Fruit fly (Drosophila melanogaster) whole organism, embryonic: ENCODE data around the gene CG2865.

Experiments
- Asciz ChIP-seq: fragments of 200-800 bp; sonication (Bioruptor generic); optimal IDR thresholded peaks from 2 replicates; lab custom pipeline; 2017; ENCODE audit warnings: missing biosample characterization, mild to moderate bottlenecking, missing genetic modification characterization, missing genetic modification reagents
- Atf3 ChIP-seq: fragments of 200-800 bp; sonication (Bioruptor generic); optimal IDR thresholded peaks from 3 replicates; lab custom pipeline; 2016; ENCODE audit warnings: missing biosample characterization, missing genetic modification characterization
- CG10366 ChIP-seq: fragments of 200-800 bp; sonication (Bioruptor generic); IDR thresholded peaks from 2 replicates; pipeline ENCODE4 v1.3.6; 2022; ENCODE audit warnings: missing biosample characterization, missing genetic modification characterization
- CG12236 ChIP-seq: fragments of 200-800 bp; sonication (Bioruptor generic); optimal IDR thresholded peaks from 2 replicates; lab custom pipeline; 2016; ENCODE audit warnings: missing biosample characterization, missing genetic modification characterization
- CG12299 ChIP-seq: fragments of 200-800 bp; sonication (Bioruptor generic); optimal IDR thresholded peaks from 2 replicates; lab custom pipeline; 2018; ENCODE audit warnings: missing biosample characterization, mild to moderate bottlenecking, missing genetic modification characterization
- CG15073 ChIP-seq: fragments of 200-800 bp; sonication (Bioruptor generic); optimal IDR thresholded peaks from 2 replicates; lab custom pipeline; 2016; ENCODE audit warnings: missing biosample characterization, missing genetic modification characterization
- CG15269 ChIP-seq: fragments of 200-800 bp; sonication (Bioruptor generic); optimal IDR thresholded peaks from 2 replicates; lab custom pipeline; 2018; ENCODE audit warnings: missing biosample characterization, mild to moderate bottlenecking, missing genetic modification characterization, moderate library complexity
- CG18262 ChIP-seq: fragments of 200-800 bp; optimal IDR thresholded peaks from 3 replicates; lab custom pipeline; 2019; ENCODE audit warnings: missing biosample characterization, mild to moderate bottlenecking, missing genetic modification characterization, moderate library complexity
- CG1832 ChIP-seq: fragments of 200-800 bp; sonication (Bioruptor generic); optimal IDR thresholded peaks from 2 replicates; lab custom pipeline; 2017; ENCODE audit warnings: missing biosample characterization, mild to moderate bottlenecking, missing genetic modification characterization, inconsistent platforms
- CG2116 ChIP-seq: fragments of 200-800 bp; sonication (Bioruptor generic); optimal IDR thresholded peaks from 3 replicates; lab custom pipeline; 2018; ENCODE audit warnings: missing biosample characterization, mild to moderate bottlenecking, missing genetic modification characterization
- CG33557 ChIP-seq: fragments of 200-800 bp; sonication (Bioruptor generic); optimal IDR thresholded peaks from 2 replicates; lab custom pipeline; 2019; ENCODE audit warnings: missing biosample characterization, mild to moderate bottlenecking, missing genetic modification characterization, moderate library complexity
- CG3847 ChIP-seq: fragments of 200-800 bp; sonication (Bioruptor generic); IDR thresholded peaks from 2 replicates; pipeline ENCODE4 v1.3.6; 2022; ENCODE audit warnings: missing biosample characterization, missing genetic modification characterization
- CG4360 ChIP-seq: fragments of 200-800 bp; sonication (Bioruptor generic); IDR thresholded peaks from 2 replicates; pipeline ENCODE4 v1.3.6; 2022; ENCODE audit warnings: missing biosample characterization, missing genetic modification characterization
- CG4404 ChIP-seq: fragments of 200-800 bp; sonication (Bioruptor generic); IDR thresholded peaks from 2 replicates; pipeline ENCODE4 v1.3.6; 2022; ENCODE audit warnings: missing biosample characterization, missing genetic modification characterization
- CG5180 ChIP-seq: fragments of 200-800 bp; sonication (Bioruptor generic); optimal IDR thresholded peaks from 3 replicates; lab custom pipeline; 2017; ENCODE audit warnings: missing biosample characterization, missing genetic modification characterization, mild to moderate bottlenecking, moderate library complexity, missing genetic modification reagents
- CG5953 ChIP-seq: fragments of 200-800 bp; sonication (Bioruptor generic); IDR thresholded peaks from 2 replicates; pipeline ENCODE4 v1.3.6; 2022; ENCODE audit warnings: missing biosample characterization, missing genetic modification characterization
- CG7372 ChIP-seq: fragments of 200-800 bp; sonication (Bioruptor generic); IDR thresholded peaks from 2 replicates; pipeline ENCODE4 v1.3.6; 2022; ENCODE audit warnings: missing biosample characterization, missing genetic modification characterization
- CG7928 ChIP-seq: fragments of 200-800 bp; sonication (Bioruptor generic); optimal IDR thresholded peaks from 2 replicates; lab custom pipeline; 2017; ENCODE audit warnings: missing biosample characterization, mild to moderate bottlenecking, missing genetic modification characterization
- CG8281 ChIP-seq: fragments of 200-800 bp; sonication (Bioruptor generic); optimal IDR thresholded peaks from 2 replicates; lab custom pipeline; 2018; ENCODE audit warnings: missing biosample characterization, mild to moderate bottlenecking, missing genetic modification characterization, moderate library complexity
- CG8388 ChIP-seq: fragments of 200-800 bp; sonication (Bioruptor generic); optimal IDR thresholded peaks from 2 replicates; lab custom pipeline; 2019; ENCODE audit warnings: missing biosample characterization, mild to moderate bottlenecking, missing genetic modification characterization, moderate library complexity
- CG9727 ChIP-seq: fragments of 200-800 bp; sonication (Bioruptor generic); optimal IDR thresholded peaks from 3 replicates; lab custom pipeline; 2017; ENCODE audit warnings: missing biosample characterization, mild to moderate bottlenecking, missing genetic modification characterization
- CG9876 ChIP-seq: fragments of 200-800 bp; sonication (Bioruptor generic); optimal IDR thresholded peaks from 2 replicates; lab custom pipeline; 2016; ENCODE audit warnings: missing biosample characterization, missing genetic modification characterization
- Chrac-16 ChIP-seq: fragments of 200-800 bp; sonication (Bioruptor generic); optimal IDR thresholded peaks from 3 replicates; lab custom pipeline; 2016; ENCODE audit warnings: missing biosample characterization, missing genetic modification characterization
- Dll ChIP-seq: fragments of 200-800 bp; sonication (Bioruptor generic); IDR thresholded peaks from 4 replicates; pipeline ENCODE4 v1.3.6; 2022; ENCODE audit warnings: missing biosample characterization, missing genetic modification characterization; ENCODE audit not compliant: partially characterized antibody
- E2f2 ChIP-seq: fragments of 200-800 bp; sonication (Bioruptor generic); IDR thresholded peaks from 2 replicates; pipeline ENCODE4 v1.3.6; 2022; ENCODE audit warnings: missing biosample characterization, missing genetic modification characterization
- H15 ChIP-seq: fragments of 200-800 bp; sonication (Bioruptor generic); IDR thresholded peaks from 3 replicates; pipeline ENCODE4 v1.3.6; 2022; ENCODE audit warnings: missing biosample characterization, missing genetic modification characterization
- Hr78 ChIP-seq, 2 experiments: fragments of 200-800 bp in 1 of 2; fragments of >200 bp in 1 of 2; sonication (Bioruptor generic) in 1 of 2; optimal IDR thresholded peaks; 2 replicates each; lab custom pipeline; 2017 to 2019; ENCODE audit warnings: missing biosample characterization in 2 of 2, missing genetic modification characterization in 2 of 2, mild to moderate bottlenecking in 1 of 2, moderate library complexity in 1 of 2
- MBD-R2 ChIP-seq: fragments of 200-800 bp; sonication (Bioruptor generic); IDR thresholded peaks from 2 replicates; pipeline ENCODE4 v1.3.6; 2022; ENCODE audit warnings: missing biosample characterization, missing genetic modification characterization
- Rx ChIP-seq: fragments of 200-800 bp; sonication (Bioruptor generic); IDR thresholded peaks from 2 replicates; pipeline ENCODE4 v1.3.6; 2022; ENCODE audit warnings: missing biosample characterization, missing genetic modification characterization
- Sry-δ ChIP-seq: fragments of 200-800 bp; sonication (Bioruptor generic); optimal IDR thresholded peaks from 2 replicates; lab custom pipeline; 2016; ENCODE audit warnings: missing biosample characterization, missing genetic modification characterization
- ac ChIP-seq: fragments of 200-800 bp; sonication (Bioruptor generic); optimal IDR thresholded peaks from 3 replicates; lab custom pipeline; 2017; ENCODE audit warnings: missing biosample characterization, mild to moderate bottlenecking, missing genetic modification characterization
- ara ChIP-seq: fragments of 200-800 bp; sonication (Bioruptor generic); IDR thresholded peaks from 2 replicates; pipeline ENCODE4 v1.3.6; 2022; ENCODE audit warnings: missing biosample characterization, missing genetic modification characterization
- croc ChIP-seq: fragments of 200-800 bp; sonication (Bioruptor generic); conservative IDR thresholded peaks from 3 replicates; pipeline ENCODE4 v1.3.6; 2022; ENCODE audit warnings: missing biosample characterization, missing genetic modification characterization
- dpn ChIP-seq, 2 experiments: fragments of 200-800 bp; sonication (Bioruptor generic); optimal IDR thresholded peaks; 3 replicates each; lab custom pipeline; 2016; ENCODE audit warnings: missing biosample characterization in 2 of 2, missing genetic modification characterization in 2 of 2
- emc ChIP-seq: fragments of 200-800 bp; sonication (Bioruptor generic); optimal IDR thresholded peaks from 2 replicates; lab custom pipeline; 2016; ENCODE audit warnings: missing biosample characterization, missing genetic modification characterization
- esg ChIP-seq: fragments of 200-800 bp; sonication (Bioruptor generic); conservative IDR thresholded peaks from 2 replicates; pipeline ENCODE4 v1.3.6; 2022; ENCODE audit warnings: missing biosample characterization, missing genetic modification characterization
- fd96Cb ChIP-seq: fragments of 200-800 bp; sonication (Bioruptor generic); optimal IDR thresholded peaks from 2 replicates; lab custom pipeline; 2018; ENCODE audit warnings: missing biosample characterization, mild to moderate bottlenecking, missing genetic modification characterization, moderate library complexity
- gem ChIP-seq: fragments of 200-800 bp; sonication (Bioruptor generic); optimal IDR thresholded peaks from 2 replicates; lab custom pipeline; 2019; ENCODE audit warnings: missing biosample characterization, mild to moderate bottlenecking, missing genetic modification characterization, moderate library complexity
- ind ChIP-seq: fragments of 200-800 bp; sonication (Bioruptor generic); optimal IDR thresholded peaks from 3 replicates; lab custom pipeline; 2016; ENCODE audit warnings: missing biosample characterization, missing genetic modification characterization
- insv ChIP-seq, 2 experiments: fragments of 200-800 bp; sonication (Bioruptor generic); optimal IDR thresholded peaks; 3 replicates each; lab custom pipeline; 2016 to 2018; ENCODE audit warnings: missing biosample characterization in 2 of 2, missing genetic modification characterization in 2 of 2
- ken ChIP-seq: fragments of 200-800 bp; sonication (Bioruptor generic); IDR thresholded peaks from 3 replicates; pipeline ENCODE4 v1.3.6; 2022; ENCODE audit warnings: missing biosample characterization, missing genetic modification characterization
- pan ChIP-seq, 4 experiments: fragments of >200 bp in 3 of 4; fragments of 200-800 bp in 1 of 4; sonication (Bioruptor generic) in 1 of 4; optimal IDR thresholded peaks in 3 of 4; IDR thresholded peaks in 1 of 4; 2 replicates each; pipeline versions ENCODE4 v1.3.6 to Lab custom; 2017 to 2022; ENCODE audit warnings: missing biosample characterization in 2 of 4, missing genetic modification characterization in 2 of 4, mixed read lengths in 1 of 4
- pnt ChIP-seq: fragments of 200-800 bp; sonication (Bioruptor generic); optimal IDR thresholded peaks from 3 replicates; lab custom pipeline; 2016; ENCODE audit warnings: missing biosample characterization, missing genetic modification characterization
- pzg ChIP-seq: fragments of 200-800 bp; sonication (Bioruptor generic); optimal IDR thresholded peaks from 3 replicates; lab custom pipeline; 2018; ENCODE audit warnings: missing biosample characterization, mild to moderate bottlenecking, missing genetic modification characterization, moderate library complexity
- rib ChIP-seq: fragments of 200-800 bp; sonication (Bioruptor generic); IDR thresholded peaks from 2 replicates; pipeline ENCODE4 v1.3.6; 2022; ENCODE audit warnings: missing biosample characterization, missing genetic modification characterization
- scrt ChIP-seq: fragments of 200-800 bp; sonication (Bioruptor generic); optimal IDR thresholded peaks from 2 replicates; lab custom pipeline; 2018; ENCODE audit warnings: missing biosample characterization, mild to moderate bottlenecking, missing genetic modification characterization, moderate library complexity
- so ChIP-seq: fragments of 200-800 bp; sonication (Bioruptor generic); IDR thresholded peaks from 3 replicates; pipeline ENCODE4 v1.3.6; 2022; ENCODE audit warnings: missing biosample characterization, missing genetic modification characterization
- tio ChIP-seq: fragments of 200-800 bp; sonication (Bioruptor generic); optimal IDR thresholded peaks from 2 replicates; lab custom pipeline; 2017; ENCODE audit warnings: missing biosample characterization, missing genetic modification characterization, inconsistent platforms
- tna ChIP-seq: fragments of 200-800 bp; sonication (Bioruptor generic); IDR thresholded peaks from 2 replicates; pipeline ENCODE4 v1.3.6; 2022; ENCODE audit warnings: missing biosample characterization, missing genetic modification characterization; ENCODE audit not compliant: partially characterized antibody
- trem ChIP-seq: fragments of 200-800 bp; optimal IDR thresholded peaks from 3 replicates; lab custom pipeline; 2019; ENCODE audit warnings: missing biosample characterization, mild to moderate bottlenecking, missing genetic modification characterization, moderate library complexity

CG2865 gene

DNA sequence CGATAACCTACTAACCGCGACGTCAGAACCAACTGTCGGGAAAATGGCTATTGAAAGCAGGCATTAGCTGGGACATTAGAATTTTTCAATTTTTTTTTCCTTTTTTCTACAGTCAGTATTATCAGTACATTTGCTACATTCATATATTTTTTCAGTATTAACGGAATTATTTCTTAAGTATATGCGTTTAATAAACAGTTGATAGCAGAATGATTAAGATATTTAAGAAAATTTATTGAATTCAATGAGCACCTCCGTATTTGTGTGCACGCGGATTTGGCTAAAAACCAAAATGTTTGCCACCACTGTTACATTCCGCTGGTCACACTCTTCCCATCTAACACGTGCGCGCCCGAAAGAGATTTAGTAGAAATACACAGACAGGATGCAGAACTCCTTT, 30.7 kb downstream of the CG2865 start, which contains the start of the genes temp and CG3071 (continued):
- no peak for TF ChIP-seq scrt (GFP tag; lab: Kevin White, UChicago)
- TF ChIP-seq rib (GFP tag; lab: Robert Waterston, UW) = 0 out of 2 replicates have a peak, but pooled peaks have one; percentile 39
- TF ChIP-seq CG2116 (GFP tag; lab: Kevin White, UChicago) = peak; percentile 69
- no peak for TF ChIP-seq CG33557
- TF ChIP-seq Asciz (GFP tag; lab: Kevin White, UChicago) = no peak
- no peak for TF ChIP-seq CG4360
- no peak for TF ChIP-seq H15
- peak; percentile 61 for TF ChIP-seq CG18262 (tag; lab: Kevin White, UChicago)
- TF ChIP-seq trem (tag; lab: Kevin White, UChicago) = peak; percentile 51
- no peak for TF ChIP-seq Dll (GFP tag; lab: Robert Waterston, UW)
- peak; percentile 11 for TF ChIP-seq CG12299 (tag; lab: Kevin White, UChicago)
- TF ChIP-seq CG15269 (tag; lab: Kevin White, UChicago) = peak; percentile 61
- TF ChIP-seq so (GFP tag; lab: Robert Waterston, UW) = no peak
- TF ChIP-seq CG9727 = peak; percentile 74
- TF ChIP-seq fd96Cb (tag; lab: Kevin White, UChicago) = peak; percentile 33
- TF ChIP-seq CG8281 (tag; lab: Kevin White, UChicago) = no peak
- TF ChIP-seq CG5953 (GFP tag; lab: Robert Waterston, UW) = no peak
- TF ChIP-seq CG1832 (GFP tag; lab: Kevin White, UChicago) = no peak
- TF ChIP-seq gem (tag; lab: Kevin White, UChicago) = peak; percentile 78
- no peak for TF ChIP-seq Hr78 (GFP tag; optimal IDR thresholded peaks at IDR 0.05; lab: Kevin White, UChicago)
- no peak for TF ChIP-seq Rx (GFP tag; lab: Robert Waterston, UW)
- TF ChIP-seq pnt (GFP tag; lab: Kevin White, UChicago) = peak; percentile 58
- peak; percentile 76 for TF ChIP-seq MBD-R2
- TF ChIP-seq CG7372 = 0 out of 2 replicates have a peak, but pooled peaks have one; percentile 41
- no peak for TF ChIP-seq ara (GFP tag; lab: Robert Waterston, UW)
- peak; percentile 66 for TF ChIP-seq CG4404 (GFP tag; lab: Robert Waterston, UW)
- TF ChIP-seq esg (GFP tag; lab: Robert Waterston, UW) = peak; percentile 26; the same call in 1 of the 2 replicates
- TF ChIP-seq pzg (GFP tag; lab: Kevin White, UChicago) = peak; percentile 43
- peak; percentile 24 for TF ChIP-seq CG9876
- TF ChIP-seq CG5180 (GFP tag; lab: Kevin White, UChicago) = peak; percentile 6
- TF ChIP-seq CG7928 (GFP tag; lab: Kevin White, UChicago) = no peak
- peak; percentile 43 for TF ChIP-seq CG8388
- TF ChIP-seq insv (GFP tag; optimal IDR thresholded peaks at IDR 0.05; lab: Kevin White, UChicago) = peak in 1 of 2 experiments; percentile 43
- TF ChIP-seq emc (GFP tag; lab: Kevin White, UChicago) = no peak
- TF ChIP-seq ind = peak; percentile 63
- peak; percentile 75 for TF ChIP-seq CG3847 (GFP tag; lab: Robert Waterston, UW)
- peak; percentile 47 for TF ChIP-seq E2f2 (GFP tag; lab: Robert Waterston, UW)
- TF ChIP-seq ac (GFP tag; lab: Kevin White, UChicago) = no peak
- peak; percentile 44 for TF ChIP-seq Sry-δ (GFP tag; lab: Kevin White, UChicago)
- TF ChIP-seq croc (GFP tag; lab: Robert Waterston, UW) = no peak; the same call in 2 of the 3 replicates
- no peak for TF ChIP-seq tio
- TF ChIP-seq CG12236 (GFP tag; lab: Kevin White, UChicago) = no peak
- no peak; the same call in 2 of the 3 replicates for TF ChIP-seq ken (GFP tag; lab: Robert Waterston, UW)
- peak; percentile 66 for TF ChIP-seq Chrac-16
- TF ChIP-seq dpn (GFP tag; optimal IDR thresholded peaks at IDR 0.05; lab: Kevin White, UChicago) = peak; percentile 42 to 62
- peak; percentile 36 for TF ChIP-seq Atf3 (GFP tag; lab: Kevin White, UChicago)
- TF ChIP-seq CG10366 (GFP tag; lab: Robert Waterston, UW) = peak; percentile 14; the same call in 1 of the 2 replicates
- no peak for TF ChIP-seq CG15073 (GFP tag; lab: Kevin White, UChicago)
- TF ChIP-seq tna = no peak
- TF ChIP-seq pan (optimal IDR thresholded peaks at IDR 0.05; lab: Kevin White, UChicago) = no peak
- TF ChIP-seq pan (GFP tag; optimal IDR thresholded peaks at IDR 0.05 in 1 of 2, IDR thresholded peaks at IDR 0.05 in 1 of 2) = peak in 1 of 2 experiments; percentile 39
